Worm (Caenorhabditis elegans) whole organism, L2 larva: Measurements from ENCODE around the gene C33C12.11.

Experiments
- C34F6.9 ChIP-seq: fragments of 150-350 bp; optimal IDR thresholded peaks from 2 replicates; lab custom pipeline; 2014; ENCODE audit warnings: missing biosample characterization, missing genetic modification characterization
- R02D3.7 ChIP-seq: fragments of 150-350 bp; optimal IDR thresholded peaks from 2 replicates; lab custom pipeline; 2014; ENCODE audit warnings: missing biosample characterization, missing genetic modification characterization
- ZK546.5 ChIP-seq: sonication (generic microtip); optimal IDR thresholded peaks from 2 replicates; lab custom pipeline; 2017; ENCODE audit warnings: missing biosample characterization, missing genetic modification characterization
- alr-1 ChIP-seq: fragments of 150-350 bp; optimal IDR thresholded peaks from 2 replicates; lab custom pipeline; 2014; ENCODE audit warnings: missing biosample characterization, missing genetic modification characterization
- ama-1 ChIP-seq: fragments of 150-350 bp; optimal IDR thresholded peaks from 2 replicates; lab custom pipeline; 2018; ENCODE audit warnings: inconsistent platforms
- ceh-16 ChIP-seq: fragments of 150-350 bp; optimal IDR thresholded peaks from 2 replicates; lab custom pipeline; 2014; ENCODE audit warnings: missing biosample characterization, missing genetic modification characterization
- ceh-82 ChIP-seq: fragments of 150-350 bp; optimal IDR thresholded peaks from 2 replicates; lab custom pipeline; 2014; ENCODE audit warnings: missing biosample characterization, missing genetic modification characterization
- crh-2 ChIP-seq: sonication (generic microtip); optimal IDR thresholded peaks from 2 replicates; lab custom pipeline; 2017; ENCODE audit warnings: missing biosample characterization, missing genetic modification characterization
- egl-27 ChIP-seq: sonication (generic microtip); optimal IDR thresholded peaks from 3 replicates; lab custom pipeline; 2017; ENCODE audit warnings: missing biosample characterization, missing genetic modification reagents, missing genetic modification characterization
- elt-1 ChIP-seq: fragments of 150-350 bp; optimal IDR thresholded peaks from 2 replicates; lab custom pipeline; 2014; ENCODE audit warnings: missing biosample characterization, missing genetic modification characterization
- elt-3 ChIP-seq: sonication (generic microtip); optimal IDR thresholded peaks from 2 replicates; lab custom pipeline; 2017; ENCODE audit warnings: missing biosample characterization, missing genetic modification characterization
- fos-1 ChIP-seq: fragments of 150-350 bp; optimal IDR thresholded peaks from 2 replicates; lab custom pipeline; 2014; ENCODE audit warnings: missing biosample characterization, missing genetic modification characterization
- gmeb-1 ChIP-seq: fragments of 150-350 bp; optimal IDR thresholded peaks from 2 replicates; lab custom pipeline; 2014; ENCODE audit warnings: missing biosample characterization, missing genetic modification characterization
- lin-11 ChIP-seq: fragments of 150-350 bp; sonication (generic microtip); optimal IDR thresholded peaks from 2 replicates; lab custom pipeline; 2014; ENCODE audit warnings: missing biosample characterization, missing genetic modification characterization, inconsistent platforms, mixed read lengths
- lin-13 ChIP-seq: fragments of 150-350 bp; optimal IDR thresholded peaks from 2 replicates; lab custom pipeline; 2014; ENCODE audit warnings: missing biosample characterization, missing genetic modification reagents, missing genetic modification characterization
- lin-39 ChIP-seq: fragments of 150-350 bp; optimal IDR thresholded peaks from 2 replicates; lab custom pipeline; 2014; ENCODE audit warnings: missing biosample characterization, missing genetic modification reagents, missing genetic modification characterization
- lsy-2 ChIP-seq, 2 experiments: fragments of 150-350 bp in 1 of 2; sonication (generic microtip) in 1 of 2; optimal IDR thresholded peaks; 2 replicates each; lab custom pipeline; 2014 to 2017; ENCODE audit warnings: missing biosample characterization in 2 of 2, missing genetic modification characterization in 2 of 2
- mab-5 ChIP-seq: fragments of 150-350 bp; optimal IDR thresholded peaks from 2 replicates; lab custom pipeline; 2014; ENCODE audit warnings: missing biosample characterization, missing genetic modification characterization
- mbf-1 ChIP-seq: sonication (generic microtip); optimal IDR thresholded peaks from 2 replicates; lab custom pipeline; 2017; ENCODE audit warnings: missing biosample characterization, missing genetic modification characterization
- nhr-11 ChIP-seq: fragments of 150-350 bp; optimal IDR thresholded peaks from 2 replicates; lab custom pipeline; 2014; ENCODE audit warnings: missing biosample characterization, missing genetic modification characterization
- nhr-12 ChIP-seq: fragments of 150-350 bp; optimal IDR thresholded peaks from 2 replicates; lab custom pipeline; 2014; ENCODE audit warnings: missing biosample characterization, missing genetic modification characterization
- nhr-129 ChIP-seq: fragments of 150-350 bp; optimal IDR thresholded peaks from 2 replicates; lab custom pipeline; 2014; ENCODE audit warnings: missing biosample characterization, missing genetic modification characterization
- nhr-21 ChIP-seq: fragments of 150-350 bp; optimal IDR thresholded peaks from 2 replicates; lab custom pipeline; 2014; ENCODE audit warnings: missing biosample characterization, missing genetic modification characterization
- nhr-23 ChIP-seq: fragments of 150-350 bp; optimal IDR thresholded peaks from 2 replicates; lab custom pipeline; 2014; ENCODE audit warnings: missing biosample characterization, missing genetic modification reagents, missing genetic modification characterization
- nhr-237 ChIP-seq: fragments of 150-350 bp; optimal IDR thresholded peaks from 2 replicates; lab custom pipeline; 2014; ENCODE audit warnings: missing biosample characterization, missing genetic modification characterization
- nhr-6 ChIP-seq: fragments of 150-350 bp; optimal IDR thresholded peaks from 2 replicates; lab custom pipeline; 2014; ENCODE audit warnings: missing biosample characterization, missing genetic modification characterization
- peb-1 ChIP-seq: fragments of 150-350 bp; optimal IDR thresholded peaks from 2 replicates; lab custom pipeline; 2014; ENCODE audit warnings: missing biosample characterization, missing genetic modification characterization
- skn-1 ChIP-seq: sonication (generic microtip); optimal IDR thresholded peaks from 2 replicates; lab custom pipeline; 2017; ENCODE audit warnings: missing biosample characterization, missing genetic modification characterization
- sma-3 ChIP-seq: sonication (generic microtip); optimal IDR thresholded peaks from 2 replicates; lab custom pipeline; 2016; ENCODE audit warnings: missing genetic modification reagents, missing genetic modification characterization, missing compliant biosample characterization
- sma-9 ChIP-seq, 2 experiments: fragments of 150-350 bp in 1 of 2; sonication (generic microtip) in 1 of 2; optimal IDR thresholded peaks; 2 replicates each; lab custom pipeline; 2014 to 2016; ENCODE audit warnings: missing genetic modification characterization in 2 of 2, mild to moderate bottlenecking in 1 of 2, missing biosample characterization in 1 of 2, missing compliant biosample characterization in 1 of 2, missing genetic modification reagents in 1 of 2, moderate library complexity in 1 of 2
- snpc-4 ChIP-seq: fragments of 150-350 bp; optimal IDR thresholded peaks from 2 replicates; lab custom pipeline; 2014; ENCODE audit warnings: missing biosample characterization, missing genetic modification characterization
- unc-39 ChIP-seq: fragments of 150-350 bp; optimal IDR thresholded peaks from 2 replicates; lab custom pipeline; 2014; ENCODE audit warnings: missing biosample characterization, missing genetic modification characterization
- unc-55 ChIP-seq: fragments of 150-350 bp; sonication (generic microtip); optimal IDR thresholded peaks from 3 replicates; lab custom pipeline; 2014; ENCODE audit warnings: missing biosample characterization, missing genetic modification reagents, missing genetic modification characterization
- unc-62 ChIP-seq: fragments of 150-350 bp; optimal IDR thresholded peaks from 2 replicates; lab custom pipeline; 2014; ENCODE audit warnings: missing biosample characterization, missing genetic modification reagents, missing genetic modification characterization
- ztf-11 ChIP-seq: sonication (generic microtip); optimal IDR thresholded peaks from 2 replicates; lab custom pipeline; 2017; ENCODE audit warnings: missing biosample characterization, missing genetic modification characterization
- ztf-4 ChIP-seq: fragments of 150-350 bp; optimal IDR thresholded peaks from 2 replicates; lab custom pipeline; 2014; ENCODE audit warnings: missing biosample characterization, missing genetic modification characterization

Gene C33C12.11

DNA sequence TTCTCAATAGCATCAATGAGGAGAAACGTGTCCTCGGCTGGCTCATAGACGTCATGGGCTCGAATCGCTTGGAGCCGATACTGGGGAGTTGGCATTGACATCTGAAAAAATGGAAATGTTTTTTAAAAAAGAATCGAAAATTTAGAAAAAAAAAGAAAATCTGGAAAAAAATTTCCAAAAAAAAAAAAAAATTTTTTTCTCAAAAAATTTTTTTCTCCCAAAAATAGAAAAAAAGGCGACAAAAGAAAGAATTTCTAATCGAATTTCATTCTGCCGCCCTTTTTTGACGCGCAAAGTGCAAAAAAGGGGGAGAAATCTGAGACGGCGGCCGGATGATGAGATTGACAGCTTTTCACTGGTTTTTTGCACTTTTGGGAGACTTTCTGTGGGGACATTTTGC, 25.7 kb upstream of the C33C12.11 start, which contains the start of gene mtq-2:
TSS of gene mtq-2 (minus strand) at position 101 of the 400 bp plus-strand sequence.
- no peak for TF ChIP-seq alr-1 (tag; lab: Kevin White, UChicago)
- no peak for TF ChIP-seq mbf-1 (tag; lab: Kevin White, UChicago)
- no peak for TF ChIP-seq snpc-4
- TF ChIP-seq C34F6.9 (tag; lab: Kevin White, UChicago), result no peak
- TF ChIP-seq nhr-21 (tag; lab: Kevin White, UChicago), result no peak
- no peak for TF ChIP-seq elt-1 (tag; lab: Kevin White, UChicago)
- no peak for TF ChIP-seq lin-11 (tag; lab: Kevin White, UChicago)
- no peak for TF ChIP-seq unc-62 (GFP tag; lab: Kevin White, UChicago)
- TF ChIP-seq R02D3.7 (tag; lab: Kevin White, UChicago), result no peak
- no peak for TF ChIP-seq ceh-16 (tag; lab: Kevin White, UChicago)
- no peak for TF ChIP-seq elt-3 (tag; lab: Kevin White, UChicago)
- no peak for TF ChIP-seq nhr-129
- no peak for TF ChIP-seq ceh-82

ce11 chrII:2186730-2187129, 23.1 kb upstream of the C33C12.11 start:
- TF ChIP-seq lsy-2 (tag; optimal IDR thresholded peaks at IDR 0.05; lab: Kevin White, UChicago) (peak in 1 of 2 experiments; percentile 31), ceh-82 (no peak), nhr-6 (tag; lab: Kevin White, UChicago) (no peak), C34F6.9 (tag; lab: Kevin White, UChicago) (no peak), sma-3 (GFP tag; lab: Kevin White, UChicago) (no peak)

- TF ChIP-seq ztf-4 (tag; lab: Kevin White, UChicago) (no peak), ZK546.5 (no peak), fos-1 (tag; lab: Kevin White, UChicago) (peak; percentile 66), skn-1 (tag; lab: Kevin White, UChicago) (no peak), nhr-129 (no peak), elt-3 (tag; lab: Kevin White, UChicago) (no peak), nhr-12 (tag; lab: Kevin White, UChicago) (no peak), peb-1 (tag; lab: Kevin White, UChicago) (no peak), elt-1 (tag; lab: Kevin White, UChicago) (no peak), nhr-23 (no peak), lin-39 (no peak), sma-9 (GFP tag; optimal IDR thresholded peaks at IDR 0.05; lab: Kevin White, UChicago) (peak; percentile 31), sma-9 (tag; optimal IDR thresholded peaks at IDR 0.05; lab: Kevin White, UChicago) (no peak), lsy-2 (tag; optimal IDR thresholded peaks at IDR 0.05; lab: Kevin White, UChicago) (no peak), ama-1 (no peak), nhr-11 (no peak), ztf-11 (no peak), C34F6.9 (tag; lab: Kevin White, UChicago) (no peak)
Measured at ce11 chrII:2186329-2186728, 22.7 kb upstream of the C33C12.11 start, which contains the start of gene gba-2. gba-2 (minus strand) TSS chrII:2186434.

DNA sequence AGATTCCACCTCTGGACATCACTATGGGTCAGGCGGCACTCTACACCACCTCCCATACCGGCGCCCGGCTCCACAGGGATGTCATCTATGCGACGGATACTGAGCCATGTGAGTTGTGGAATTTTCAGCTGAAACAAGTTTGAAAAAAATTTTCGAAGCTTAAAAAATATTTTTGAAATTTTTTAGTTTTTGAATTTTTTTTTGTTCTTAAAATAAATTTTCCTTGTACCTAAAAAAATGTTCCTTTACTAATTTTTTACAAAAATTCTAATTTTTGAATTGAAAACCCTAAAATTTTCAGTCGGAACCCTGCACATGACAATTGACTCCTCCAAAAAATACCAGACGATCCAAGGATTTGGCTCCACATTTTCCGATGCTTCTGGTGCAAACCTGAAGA, 14.1 kb upstream of the C33C12.11 start:
- TF ChIP-seq nhr-6 (tag; lab: Kevin White, UChicago) (no peak), unc-55 (GFP tag; lab: Kevin White, UChicago) (no peak), mab-5 (tag; lab: Kevin White, UChicago) (no peak), nhr-237 (tag; lab: Kevin White, UChicago) (no peak), gmeb-1 (tag; lab: Kevin White, UChicago) (no peak), lin-13 (GFP tag; lab: Kevin White, UChicago) (no peak), lsy-2 (tag; optimal IDR thresholded peaks at IDR 0.05; lab: Kevin White, UChicago) (no peak), skn-1 (tag; lab: Kevin White, UChicago) (no peak)

DNA sequence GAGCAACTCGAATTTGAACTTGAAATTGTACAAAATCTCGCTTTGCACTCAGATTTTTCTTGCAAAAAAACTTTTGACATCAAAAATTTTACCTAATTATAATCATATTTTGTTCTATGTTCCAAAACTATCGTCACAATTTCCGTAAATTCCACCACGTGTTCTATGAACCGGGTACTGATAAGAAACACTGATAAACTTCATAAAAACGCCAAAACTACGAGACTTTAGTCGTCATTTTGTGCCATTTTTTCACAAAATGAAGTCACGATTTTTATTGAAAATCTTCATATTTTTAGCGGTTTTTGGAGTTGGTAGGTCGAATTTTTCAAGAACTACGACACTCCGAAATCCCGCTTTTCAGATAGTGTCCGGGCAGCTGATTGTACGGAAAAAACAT, 13.1 kb upstream of the C33C12.11 start, which contains the start of gene gba-1:
TSS of gene gba-1 (plus strand) at position 54 of the 400 bp plus-strand sequence.
- no peak for TF ChIP-seq unc-39 (tag; lab: Kevin White, UChicago)
- TF ChIP-seq nhr-23, result no peak
- TF ChIP-seq egl-27, result no peak
- TF ChIP-seq lin-39, result no peak
- peak; percentile 10 for TF ChIP-seq crh-2 (tag; lab: Kevin White, UChicago)
- peak; percentile 30 for TF ChIP-seq fos-1 (tag; lab: Kevin White, UChicago)
- no peak for TF ChIP-seq ceh-82
